Worm (Caenorhabditis elegans) whole organism, late embryonic: Measurements from ENCODE around the gene K11G12.6.

Experiments
- F13H6.1 ChIP-seq: sonication (generic microtip); optimal IDR thresholded peaks from 2 replicates; lab custom pipeline; 2016; ENCODE audit warnings: missing genetic modification characterization, missing compliant biosample characterization
- ama-1 ChIP-seq: fragments of 150-350 bp; optimal IDR thresholded peaks from 2 replicates; lab custom pipeline; 2014
- ceh-6 ChIP-seq: fragments of 200-800 bp; sonication (Bioruptor generic); optimal IDR thresholded peaks from 2 replicates; lab custom pipeline; 2018; ENCODE audit warnings: mild to moderate bottlenecking, missing genetic modification characterization, missing compliant biosample characterization
- dmd-4 ChIP-seq: sonication (generic microtip); optimal IDR thresholded peaks from 2 replicates; lab custom pipeline; 2016; ENCODE audit warnings: borderline replicate concordance, missing genetic modification characterization, missing compliant biosample characterization
- nfya-1 ChIP-seq: sonication (generic microtip); optimal IDR thresholded peaks from 2 replicates; lab custom pipeline; 2017; ENCODE audit warnings: missing genetic modification characterization, mild to moderate bottlenecking, missing compliant biosample characterization, antibody characterized with exemption, moderate library complexity
- pha-4 ChIP-seq: fragments of 150-350 bp; optimal IDR thresholded peaks from 2 replicates; lab custom pipeline; 2018; ENCODE audit warnings: missing biosample characterization, missing genetic modification reagents, missing genetic modification characterization
- ref-2 ChIP-seq: sonication (generic microtip); optimal IDR thresholded peaks from 2 replicates; lab custom pipeline; 2016; ENCODE audit warnings: missing genetic modification characterization, missing compliant biosample characterization

DNA sequence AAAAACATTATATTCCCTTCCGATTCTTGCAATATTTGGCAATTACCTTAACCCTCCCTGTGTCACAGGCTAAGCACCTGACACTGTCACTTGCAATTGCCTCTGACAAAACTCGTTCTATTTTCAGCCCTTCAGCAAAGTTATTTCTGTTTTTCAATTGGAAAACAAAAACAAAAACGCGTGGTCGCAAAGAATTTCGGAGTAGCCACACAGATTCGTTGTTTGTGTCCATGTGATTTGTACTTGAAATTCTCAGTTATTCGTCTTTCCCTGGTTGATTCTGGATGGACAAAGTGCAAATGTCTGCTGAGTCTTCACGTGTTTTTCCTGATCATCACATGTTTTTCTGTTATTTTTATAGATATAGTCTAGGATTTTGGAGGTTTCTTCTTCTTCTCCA is 6.0 kb upstream of the K11G12.6 start:
- TF ChIP-seq ref-2: no peak
- TF ChIP-seq ceh-6 (GFP tag; lab: Kevin White, UChicago): no peak
- no peak for TF ChIP-seq dmd-4 (tag; lab: Kevin White, UChicago)
- TF ChIP-seq ama-1: no peak
- no peak for TF ChIP-seq nfya-1 (tag; lab: Kevin White, UChicago)
- no peak for TF ChIP-seq F13H6.1 (tag; lab: Kevin White, UChicago)
- TF ChIP-seq pha-4 (tag; lab: Kevin White, UChicago): no peak
